Fruit fly (Drosophila melanogaster) whole organism: Measurements from ENCODE around the gene bowl.

Experiments
- EcR ChIP-seq, 2 experiments: fragments of >200 bp; optimal IDR thresholded peaks; 2 replicates each; lab custom pipeline; 2017; ENCODE audit warnings: missing biosample characterization in 2 of 2, missing genetic modification characterization in 2 of 2, missing genetic modification reagents in 2 of 2
- psq ChIP-seq: fragments of >200 bp; optimal IDR thresholded peaks from 2 replicates; lab custom pipeline; 2017
- usp ChIP-seq: fragments of >200 bp; optimal IDR thresholded peaks from 2 replicates; lab custom pipeline; 2017; ENCODE audit warnings: missing biosample characterization, missing genetic modification characterization, mixed read lengths

DNA sequence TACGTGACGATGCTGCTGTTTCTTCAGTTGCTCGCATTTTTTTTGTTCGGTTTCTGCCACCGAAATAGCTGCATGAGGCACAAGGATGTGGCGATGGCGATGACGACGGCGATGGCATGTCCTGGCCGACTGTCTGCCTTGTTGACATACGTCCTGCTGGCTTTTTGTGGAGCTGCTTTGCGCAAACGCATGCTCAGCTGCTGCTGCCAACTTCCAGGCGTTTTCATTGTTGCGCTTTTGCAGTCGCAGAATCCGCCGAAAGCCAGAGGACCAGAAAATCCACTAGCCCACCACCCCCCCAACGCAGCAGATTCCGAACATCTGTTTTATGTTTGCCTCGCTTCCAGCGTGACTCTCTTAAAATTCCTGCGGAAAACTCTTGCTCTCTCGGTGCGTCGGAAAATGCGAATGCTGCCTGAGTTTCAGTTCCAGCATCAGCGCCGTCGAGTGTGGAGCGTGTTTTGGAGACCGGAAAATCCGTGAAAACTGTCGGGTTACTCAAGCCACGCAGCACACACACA is 14.6 kb upstream of the bowl start, which contains the start of gene CG43707:
- no peak for TF ChIP-seq EcR (GFP tag; optimal IDR thresholded peaks at IDR 0.05; lab: Kevin White, UChicago)
- no peak for TF ChIP-seq psq (lab: Kevin White, UChicago)
- no peak for TF ChIP-seq usp (GFP tag; lab: Kevin White, UChicago)
